Worm (Caenorhabditis elegans) whole organism, late embryonic: ENCODE data around the gene C54F6.5.

ENCODE experiments used
- C08G9.2 ChIP-seq: sonication (generic microtip); optimal IDR thresholded peaks from 2 replicates; lab custom pipeline; 2016; ENCODE audit warnings: mild to moderate bottlenecking, missing genetic modification characterization, moderate library complexity, missing compliant biosample characterization
- ama-1 ChIP-seq: fragments of 150-350 bp; optimal IDR thresholded peaks from 2 replicates; lab custom pipeline; 2014
- ceh-34 ChIP-seq: sonication (generic microtip); optimal IDR thresholded peaks from 2 replicates; lab custom pipeline; 2016; ENCODE audit warnings: mild to moderate bottlenecking, missing genetic modification characterization, missing compliant biosample characterization
- ceh-9 ChIP-seq: sonication (generic microtip); optimal IDR thresholded peaks from 2 replicates; lab custom pipeline; 2016; ENCODE audit warnings: mild to moderate bottlenecking, missing genetic modification characterization, inconsistent platforms, missing compliant biosample characterization
- dve-1 ChIP-seq: sonication (generic microtip); optimal IDR thresholded peaks from 2 replicates; lab custom pipeline; 2017; ENCODE audit warnings: antibody characterized with exemption, mild to moderate bottlenecking, missing genetic modification characterization, missing compliant biosample characterization
- hlh-13 ChIP-seq: fragments of 200-800 bp; sonication (Bioruptor generic); optimal IDR thresholded peaks from 2 replicates; lab custom pipeline; 2018; ENCODE audit warnings: mild to moderate bottlenecking, missing genetic modification characterization, missing compliant biosample characterization
- mec-3 ChIP-seq: sonication (generic microtip); optimal IDR thresholded peaks from 2 replicates; lab custom pipeline; 2016; ENCODE audit warnings: borderline replicate concordance, missing genetic modification characterization, missing compliant biosample characterization
- nhr-11 ChIP-seq: fragments of 150-350 bp; optimal IDR thresholded peaks from 2 replicates; lab custom pipeline; 2014; ENCODE audit warnings: missing biosample characterization, missing genetic modification characterization
- pag-3 ChIP-seq: sonication (generic microtip); optimal IDR thresholded peaks from 2 replicates; lab custom pipeline; 2016; ENCODE audit warnings: missing compliant biosample characterization, missing genetic modification characterization, borderline replicate concordance
- pax-1 ChIP-seq: fragments of 150-350 bp; optimal IDR thresholded peaks from 2 replicates; lab custom pipeline; 2014; ENCODE audit warnings: missing biosample characterization, missing genetic modification characterization
- pha-4 ChIP-seq: fragments of 150-350 bp; optimal IDR thresholded peaks from 2 replicates; lab custom pipeline; 2018; ENCODE audit warnings: missing biosample characterization, missing genetic modification reagents, missing genetic modification characterization
- tbx-2 ChIP-seq: sonication (generic microtip); optimal IDR thresholded peaks from 2 replicates; lab custom pipeline; 2016; ENCODE audit warnings: missing genetic modification characterization, missing compliant biosample characterization
- unc-86 ChIP-seq: sonication (generic microtip); optimal IDR thresholded peaks from 2 replicates; lab custom pipeline; 2016; ENCODE audit warnings: missing genetic modification characterization, missing compliant biosample characterization

- TF ChIP-seq ama-1 (no peak), dve-1 (no peak), pag-3 (tag; lab: Kevin White, UChicago) (no peak), pax-1 (tag; lab: Kevin White, UChicago) (no peak), unc-86 (tag; lab: Kevin White, UChicago) (no peak), mec-3 (tag; lab: Kevin White, UChicago) (no peak), pha-4 (tag; lab: Kevin White, UChicago) (no peak), hlh-13 (GFP tag; lab: Kevin White, UChicago) (no peak), nhr-11 (tag; lab: Kevin White, UChicago) (no peak), ceh-34 (no peak), C08G9.2 (tag; lab: Kevin White, UChicago) (no peak), tbx-2 (tag; lab: Kevin White, UChicago) (no peak), ceh-9 (tag; lab: Kevin White, UChicago) (no peak)
These were observed 10.1 kb downstream of the C54F6.5 start, which contains the start of gene srh-268 for ce11 chrV:7539015-7539414.
